Worm (Caenorhabditis elegans) whole organism, L4/young adult: ENCODE data around the gene F44E5.5.

Experiments used
- W03F9.2 ChIP-seq: fragments of 150-350 bp; optimal IDR thresholded peaks from 2 replicates; lab custom pipeline; 2014; ENCODE audit warnings: missing biosample characterization, missing genetic modification characterization
- him-1 ChIP-seq: sonication (generic microtip); optimal IDR thresholded peaks from 2 replicates; lab custom pipeline; 2016; ENCODE audit warnings: missing genotype, missing genetic modification reagents, missing genetic modification characterization, missing compliant biosample characterization

ce11 chrII:11756684-11757107, 2.8 kb upstream of the F44E5.5 start:
- TF ChIP-seq him-1 (peak; percentile 13), W03F9.2 (tag; lab: Kevin White, UChicago) (peak; percentile 87)
